Worm (Caenorhabditis elegans) whole organism, L2 larva: ENCODE results near the gene nhr-57.

ENCODE experiments used
- C34F6.9 ChIP-seq: fragments of 150-350 bp; optimal IDR thresholded peaks from 2 replicates; lab custom pipeline; 2014; ENCODE audit warnings: missing biosample characterization, missing genetic modification characterization
- aly-2 ChIP-seq: fragments of 150-350 bp; optimal IDR thresholded peaks from 2 replicates; lab custom pipeline; 2014; ENCODE audit warnings: missing biosample characterization, missing genetic modification characterization
- dmd-4 ChIP-seq: sonication (generic microtip); optimal IDR thresholded peaks from 2 replicates; lab custom pipeline; 2017; ENCODE audit warnings: missing biosample characterization, missing genetic modification characterization
- elt-1 ChIP-seq: fragments of 150-350 bp; optimal IDR thresholded peaks from 2 replicates; lab custom pipeline; 2014; ENCODE audit warnings: missing biosample characterization, missing genetic modification characterization
- fos-1 ChIP-seq: fragments of 150-350 bp; optimal IDR thresholded peaks from 2 replicates; lab custom pipeline; 2014; ENCODE audit warnings: missing biosample characterization, missing genetic modification characterization
- lin-13 ChIP-seq: fragments of 150-350 bp; optimal IDR thresholded peaks from 2 replicates; lab custom pipeline; 2014; ENCODE audit warnings: missing biosample characterization, missing genetic modification reagents, missing genetic modification characterization
- lin-39 ChIP-seq: fragments of 150-350 bp; optimal IDR thresholded peaks from 2 replicates; lab custom pipeline; 2014; ENCODE audit warnings: missing biosample characterization, missing genetic modification reagents, missing genetic modification characterization
- mab-5 ChIP-seq: fragments of 150-350 bp; optimal IDR thresholded peaks from 2 replicates; lab custom pipeline; 2014; ENCODE audit warnings: missing biosample characterization, missing genetic modification characterization
- nhr-11 ChIP-seq: fragments of 150-350 bp; optimal IDR thresholded peaks from 2 replicates; lab custom pipeline; 2014; ENCODE audit warnings: missing biosample characterization, missing genetic modification characterization
- nhr-237 ChIP-seq: fragments of 150-350 bp; optimal IDR thresholded peaks from 2 replicates; lab custom pipeline; 2014; ENCODE audit warnings: missing biosample characterization, missing genetic modification characterization
- nhr-6 ChIP-seq: fragments of 150-350 bp; optimal IDR thresholded peaks from 2 replicates; lab custom pipeline; 2014; ENCODE audit warnings: missing biosample characterization, missing genetic modification characterization
- sem-4 ChIP-seq: fragments of 150-350 bp; optimal IDR thresholded peaks from 2 replicates; lab custom pipeline; 2014; ENCODE audit warnings: missing biosample characterization, missing genetic modification reagents, missing genetic modification characterization
- skn-1 ChIP-seq: sonication (generic microtip); optimal IDR thresholded peaks from 2 replicates; lab custom pipeline; 2017; ENCODE audit warnings: missing biosample characterization, missing genetic modification characterization
- sma-3 ChIP-seq: sonication (generic microtip); optimal IDR thresholded peaks from 2 replicates; lab custom pipeline; 2016; ENCODE audit warnings: missing genetic modification reagents, missing genetic modification characterization, missing compliant biosample characterization

DNA sequence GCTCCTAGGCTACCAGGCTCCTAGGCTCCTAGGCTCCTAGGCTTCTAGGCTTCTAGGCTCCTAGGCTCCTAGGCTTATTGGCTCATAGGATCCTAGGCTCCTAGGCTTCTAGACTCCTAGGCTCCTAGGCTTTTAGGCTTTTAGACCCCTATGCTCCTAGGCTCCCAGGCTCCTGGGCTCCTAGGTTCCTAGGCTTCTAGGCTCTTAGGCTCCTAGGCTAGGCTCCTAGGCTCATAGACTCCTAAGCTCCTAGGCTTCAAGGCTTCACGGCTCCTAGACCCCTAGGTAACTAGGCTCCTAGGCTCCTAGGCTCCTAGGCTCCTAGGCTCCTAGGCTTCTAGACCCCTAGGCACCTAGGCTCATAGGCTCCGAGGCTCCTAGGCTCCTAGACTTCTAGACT lies 19.7 kb downstream of the nhr-57 start:
- TF ChIP-seq fos-1: no peak
- no peak for TF ChIP-seq aly-2 (tag; lab: Kevin White, UChicago)
- TF ChIP-seq C34F6.9: no peak
- TF ChIP-seq sem-4: no peak
- no peak for TF ChIP-seq elt-1 (tag; lab: Kevin White, UChicago)
- no peak for TF ChIP-seq skn-1 (tag; lab: Kevin White, UChicago)
- TF ChIP-seq nhr-6 (tag; lab: Kevin White, UChicago): no peak
- TF ChIP-seq mab-5 (tag; lab: Kevin White, UChicago): no peak
- no peak for TF ChIP-seq sma-3 (GFP tag; lab: Kevin White, UChicago)
- no peak for TF ChIP-seq nhr-237
- no peak for TF ChIP-seq dmd-4 (tag; lab: Kevin White, UChicago)
- no peak for TF ChIP-seq lin-13 (GFP tag; lab: Kevin White, UChicago)
- no peak for TF ChIP-seq nhr-11 (tag; lab: Kevin White, UChicago)
- no peak for TF ChIP-seq lin-39 (tag; lab: Kevin White, UChicago)
